Worm (Caenorhabditis elegans) whole organism, L1 larva: ENCODE measurements around the gene Y116A8B.1.

ENCODE experiments used
- alr-1 ChIP-seq: fragments of 200-800 bp; sonication (Bioruptor generic); optimal IDR thresholded peaks from 2 replicates; lab custom pipeline; 2018; ENCODE audit warnings: borderline replicate concordance, mild to moderate bottlenecking, missing genetic modification characterization, missing compliant biosample characterization
- ceh-82 ChIP-seq, 3 experiments: fragments of 150-350 bp in 1 of 3; sonication (generic microtip) in 2 of 3; optimal IDR thresholded peaks; 2 replicates each; lab custom pipeline; 2014 to 2017; ENCODE audit warnings: missing biosample characterization in 3 of 3, missing genetic modification characterization in 3 of 3
- fkh-8 ChIP-seq: sonication (generic microtip); optimal IDR thresholded peaks from 2 replicates; lab custom pipeline; 2016; ENCODE audit warnings: mild to moderate bottlenecking, missing genetic modification characterization, missing compliant biosample characterization
- hpl-2 ChIP-seq: fragments of 150-350 bp; optimal IDR thresholded peaks from 2 replicates; lab custom pipeline; 2014; ENCODE audit warnings: missing biosample characterization, missing genetic modification reagents, missing genetic modification characterization
- lsy-2 ChIP-seq, 2 experiments: fragments of 150-350 bp; optimal IDR thresholded peaks; 2 replicates each; lab custom pipeline; 2014; ENCODE audit warnings: missing biosample characterization in 2 of 2, missing genetic modification characterization in 2 of 2
- mep-1 ChIP-seq: fragments of 150-350 bp; optimal IDR thresholded peaks from 2 replicates; lab custom pipeline; 2014; ENCODE audit warnings: missing biosample characterization, missing genetic modification characterization
- pqm-1 ChIP-seq: sonication (generic microtip); optimal IDR thresholded peaks from 3 replicates; lab custom pipeline; 2017; ENCODE audit warnings: missing biosample characterization, missing genetic modification characterization
- unc-130 ChIP-seq: fragments of 150-350 bp; optimal IDR thresholded peaks from 2 replicates; lab custom pipeline; 2017; ENCODE audit warnings: missing biosample characterization, missing genetic modification characterization, inconsistent platforms
- unc-86 ChIP-seq: sonication (generic microtip); optimal IDR thresholded peaks from 2 replicates; lab custom pipeline; 2016; ENCODE audit warnings: missing genetic modification characterization, missing compliant biosample characterization
- ztf-11 ChIP-seq, 2 experiments: sonication (generic microtip); optimal IDR thresholded peaks; 2 replicates each; lab custom pipeline; 2016 to 2017; ENCODE audit warnings: missing genetic modification characterization in 2 of 2, missing biosample characterization in 1 of 2, missing compliant biosample characterization in 1 of 2

- no peak for TF ChIP-seq unc-86 (tag; lab: Kevin White, UChicago)
- no peak for TF ChIP-seq mep-1 (tag; lab: Kevin White, UChicago)
- TF ChIP-seq alr-1 (tag; lab: Kevin White, UChicago), result no peak
- TF ChIP-seq unc-130 (tag; lab: Kevin White, UChicago), result no peak
- no peak for TF ChIP-seq lsy-2 (tag; optimal IDR thresholded peaks at IDR 0.05; lab: Kevin White, UChicago)
- no peak for TF ChIP-seq fkh-8 (tag; lab: Kevin White, UChicago)
- no peak for TF ChIP-seq ceh-82 (tag; optimal IDR thresholded peaks at IDR 0.05; lab: Kevin White, UChicago)
- TF ChIP-seq pqm-1 (tag; lab: Kevin White, UChicago), result no peak
- no peak for TF ChIP-seq ztf-11 (tag; optimal IDR thresholded peaks at IDR 0.05; lab: Kevin White, UChicago)
- no peak for TF ChIP-seq hpl-2 (GFP tag; lab: Kevin White, UChicago)
Observed at ce11 chrIV:17232899-17233298, 16.8 kb downstream of the Y116A8B.1 start.
